Fruit fly (Drosophila melanogaster): Measurements from ENCODE around the gene CG6125.

CG6125 gene

DNA sequence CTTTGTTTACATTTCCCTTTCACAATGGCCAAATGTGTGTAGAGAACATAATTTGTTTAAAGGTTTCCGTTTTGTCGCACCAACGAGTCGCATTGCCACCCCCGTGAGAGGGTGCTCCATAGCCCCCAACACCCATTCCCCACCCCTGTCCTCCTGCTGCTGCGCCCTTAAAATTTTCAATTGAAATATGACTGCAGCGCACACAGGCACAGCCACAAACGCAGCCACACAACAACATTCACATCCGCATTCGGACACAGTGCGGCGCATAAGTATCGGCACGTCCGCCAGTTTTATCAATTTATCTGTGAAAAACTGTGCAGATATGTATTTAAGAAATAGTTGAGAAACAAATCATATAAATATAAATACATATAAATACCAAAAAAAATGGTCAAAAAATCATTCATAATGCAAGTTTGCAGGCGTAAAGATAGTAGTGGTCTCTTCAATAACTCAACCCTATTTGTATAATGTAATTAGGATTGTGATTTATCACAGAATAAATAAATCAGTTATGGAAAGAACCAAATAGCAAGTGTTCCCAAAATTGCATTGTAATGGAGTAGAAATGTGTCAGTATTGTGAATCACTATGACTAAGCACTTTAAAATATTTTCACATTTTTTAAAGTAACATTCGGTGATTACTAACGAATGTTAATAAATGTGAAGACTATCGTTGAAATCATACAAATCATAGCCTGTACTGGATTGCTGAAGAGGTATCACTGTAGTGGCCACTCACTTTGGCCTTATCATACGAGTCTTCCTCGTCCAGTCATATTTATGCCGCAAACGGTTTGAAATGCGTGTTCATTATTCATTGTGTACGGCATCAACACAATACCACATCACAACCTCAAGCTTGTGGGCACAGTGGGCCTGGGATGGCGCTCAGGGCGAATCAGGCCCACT, 3.2 kb upstream of the CG6125 start (continued):
- TF ChIP-seq slbo (GFP tag; IDR thresholded peaks at IDR 0.05) (peak; percentile 20; the same call in 1 of the 2 replicates), CG4707 (GFP tag; optimal IDR thresholded peaks at IDR 0.05) (peak; percentile 95), row (GFP tag; IDR thresholded peaks at IDR 0.05) (peak; percentile 53; the same call in 2 of the 3 replicates), chinmo (GFP tag; IDR thresholded peaks at IDR 0.05; ENCODE audit: partially characterized antibody) (0 out of 4 replicates have a peak, but pooled peaks have one; percentile 46), HLH3B (GFP tag; IDR thresholded peaks at IDR 0.05) (peak; percentile 35; the same call in 1 of the 2 replicates), CG17328 (GFP tag; IDR thresholded peaks at IDR 0.05) (no peak), CG10321 (GFP tag; IDR thresholded peaks at IDR 0.05) (no peak), nerfin-2 (GFP tag; IDR thresholded peaks at IDR 0.05; ENCODE audit: partially characterized antibody) (no peak), CG17361 (GFP tag; IDR thresholded peaks at IDR 0.05) (peak; percentile 44; the same call in 2 of the 3 replicates), Sox100B (GFP tag; optimal IDR thresholded peaks at IDR 0.05) (peak; percentile 14), bowl (GFP tag; IDR thresholded peaks at IDR 0.05) (no peak), CG9437 (GFP tag; optimal IDR thresholded peaks at IDR 0.05) (peak; percentile 2), Sry-δ (GFP tag; optimal IDR thresholded peaks at IDR 0.05) (no peak), CG11093 (GFP tag; IDR thresholded peaks at IDR 0.05) (0 out of 3 replicates have a peak, but pooled peaks have one; percentile 30), CoRest (tag; optimal IDR thresholded peaks at IDR 0.05) (no peak), crol (GFP tag; IDR thresholded peaks at IDR 0.05) (peak; percentile 78), tx (GFP tag; optimal IDR thresholded peaks at IDR 0.05) (no peak), ind (GFP tag; optimal IDR thresholded peaks at IDR 0.05) (peak; percentile 4), shn (GFP tag; optimal IDR thresholded peaks at IDR 0.05) (peak; percentile 11), Blimp-1 (GFP tag; optimal IDR thresholded peaks at IDR 0.05) (peak; percentile 36), exex (tag; optimal IDR thresholded peaks at IDR 0.05) (no peak), sens (GFP tag) (peak; percentile 25), sr (GFP tag; IDR thresholded peaks at IDR 0.05) (0 out of 3 replicates have a peak, but pooled peaks have one; percentile 12), Hr51 (GFP tag; optimal IDR thresholded peaks at IDR 0.05) (peak in 1 of 2 experiments; percentile 1), CG13775 (GFP tag; optimal IDR thresholded peaks at IDR 0.05) (peak; percentile 20), Gug (GFP tag; IDR thresholded peaks at IDR 0.05) (0 out of 4 replicates have a peak, but pooled peaks have one; percentile 3), Med (GFP tag) (peak; percentile 80), ken (GFP tag; IDR thresholded peaks at IDR 0.05) (0 out of 3 replicates have a peak, but pooled peaks have one; percentile 35), Gsc (GFP tag; IDR thresholded peaks at IDR 0.05) (no peak), CG18262 (tag; optimal IDR thresholded peaks at IDR 0.05) (peak; percentile 14), CG16863 (GFP tag; optimal IDR thresholded peaks at IDR 0.05) (no peak), CG12659 (GFP tag; optimal IDR thresholded peaks at IDR 0.05) (peak; percentile 6), ttk (GFP tag; IDR thresholded peaks at IDR 0.05) (peak; percentile 52), CG4404 (GFP tag; IDR thresholded peaks at IDR 0.05) (no peak), CG5180 (GFP tag; optimal IDR thresholded peaks at IDR 0.05) (peak; percentile 13), CG2712 (tag; optimal IDR thresholded peaks at IDR 0.05) (peak; percentile 16), nmo (GFP tag; optimal IDR thresholded peaks at IDR 0.05) (peak; percentile 34), CG8388 (GFP tag; optimal IDR thresholded peaks at IDR 0.05) (peak; percentile 98), cg (GFP tag; optimal IDR thresholded peaks at IDR 0.05) (peak; percentile 75), ase (GFP tag; IDR thresholded peaks at IDR 0.05) (0 out of 3 replicates have a peak, but pooled peaks have one; percentile 8), grau (tag; optimal IDR thresholded peaks at IDR 0.05) (peak; percentile 65), CG12104 (GFP tag; optimal IDR thresholded peaks at IDR 0.05) (no peak), nau (GFP tag; optimal IDR thresholded peaks at IDR 0.05) (no peak), CG15696 (tag; optimal IDR thresholded peaks at IDR 0.05) (no peak), NFAT (GFP tag; IDR thresholded peaks at IDR 0.05) (no peak), Optix (GFP tag; IDR thresholded peaks at IDR 0.05) (peak; percentile 38; the same call in 1 of the 3 replicates), CG7556 (GFP tag; optimal IDR thresholded peaks at IDR 0.05) (peak; percentile 16), ara (GFP tag; IDR thresholded peaks at IDR 0.05) (0 out of 2 replicates have a peak, but pooled peaks have one; percentile 6)

Measured in whole organism, embryonic.